Fruit fly (Drosophila melanogaster) whole organism, adult: ENCODE measurements around the gene rpk.

Experiments
- CG11617 ChIP-seq: fragments of 200-800 bp; sonication (Bioruptor generic); optimal IDR thresholded peaks from 2 replicates; lab custom pipeline; 2017; ENCODE audit warnings: mild to moderate bottlenecking, missing biosample characterization, missing genetic modification reagents, missing genetic modification characterization
- CG33017 ChIP-seq: fragments of 200-800 bp; sonication (Bioruptor generic); optimal IDR thresholded peaks from 2 replicates; lab custom pipeline; 2018; ENCODE audit warnings: missing biosample characterization, mild to moderate bottlenecking, missing genetic modification characterization, moderate library complexity
- Mnt ChIP-seq: fragments of 200-800 bp; sonication (Bioruptor generic); optimal IDR thresholded peaks from 2 replicates; lab custom pipeline; 2016; ENCODE audit warnings: missing biosample characterization, mild to moderate bottlenecking, missing genetic modification characterization
- toe ChIP-seq: fragments of 200-800 bp; sonication (Bioruptor generic); optimal IDR thresholded peaks from 2 replicates; lab custom pipeline; 2016; ENCODE audit warnings: missing biosample characterization, missing genetic modification characterization

- TF ChIP-seq CG33017 (tag; lab: Kevin White, UChicago) (no peak), Mnt (GFP tag; lab: Kevin White, UChicago) (no peak), toe (GFP tag; lab: Kevin White, UChicago) (no peak), CG11617 (GFP tag; lab: Kevin White, UChicago) (no peak)
Observed at dm6 chr3R:4694805-4695204, 49.0 kb downstream of the rpk start.
